Worm (Caenorhabditis elegans) whole organism, young adult: Measurements from ENCODE around the gene nhr-254.

Experiments
- ama-1 ChIP-seq, 3 experiments: fragments of 150-350 bp in 1 of 3; sonication (generic microtip) in 2 of 3; optimal IDR thresholded peaks; 2 replicates each; lab custom pipeline; 2014 to 2018; ENCODE audit warnings: missing biosample characterization in 2 of 3, missing genetic modification characterization in 2 of 3, missing genetic modification reagents in 2 of 3
- ceh-100 ChIP-seq: fragments of 200-800 bp; sonication (Bioruptor generic); IDR thresholded peaks from 2 replicates; pipeline ENCODE4 v1.3.6; 2022; ENCODE audit warnings: missing genetic modification reagents, missing genetic modification characterization, missing compliant biosample characterization
- dpl-1 ChIP-seq: fragments of 150-350 bp; optimal IDR thresholded peaks from 2 replicates; lab custom pipeline; 2014; ENCODE audit warnings: missing biosample characterization, missing genetic modification reagents, missing genetic modification characterization
- hlh-26 ChIP-seq: fragments of 200-800 bp; sonication (Bioruptor generic); conservative IDR thresholded peaks from 2 replicates; pipeline ENCODE4 v1.3.6; 2022; ENCODE audit warnings: missing genetic modification reagents, missing genetic modification characterization, missing compliant biosample characterization
- let-607 ChIP-seq, 2 experiments: fragments of 200-800 bp in 1 of 2; sonication (Bioruptor generic) in 1 of 2; sonication (generic microtip) in 1 of 2; optimal IDR thresholded peaks; 2 replicates each; lab custom pipeline; 2016 to 2018; ENCODE audit warnings: mild to moderate bottlenecking in 2 of 2, missing compliant biosample characterization in 2 of 2, missing genetic modification characterization in 2 of 2, moderate library complexity in 2 of 2, missing genotype in 1 of 2

- TF ChIP-seq dpl-1, result no peak
- TF ChIP-seq ama-1 (optimal IDR thresholded peaks at IDR 0.05; lab: Kevin White, UChicago), result no peak
- no peak for TF ChIP-seq ama-1 (GFP tag; optimal IDR thresholded peaks at IDR 0.05; lab: Kevin White, UChicago)
- no peak for TF ChIP-seq hlh-26
- TF ChIP-seq let-607 (tag; optimal IDR thresholded peaks at IDR 0.05; lab: Kevin White, UChicago), result no peak
- TF ChIP-seq ceh-100, result no peak
Observed at ce11 chrV:399721-400120, 7.3 kb downstream of the nhr-254 start, which contains the start of gene scl-27.
